Worm (Caenorhabditis elegans) whole organism, L4/young adult: ENCODE results near the gene parn-2.

Experiments used
- W03F9.2 ChIP-seq: fragments of 150-350 bp; optimal IDR thresholded peaks from 2 replicates; lab custom pipeline; 2014; ENCODE audit warnings: missing biosample characterization, missing genetic modification characterization
- dao-5 ChIP-seq: sonication (generic microtip); optimal IDR thresholded peaks from 2 replicates; lab custom pipeline; 2016; ENCODE audit warnings: missing genotype, missing genetic modification characterization, moderate library complexity, missing compliant biosample characterization
- him-1 ChIP-seq: sonication (generic microtip); optimal IDR thresholded peaks from 2 replicates; lab custom pipeline; 2016; ENCODE audit warnings: missing genotype, missing genetic modification reagents, missing genetic modification characterization, missing compliant biosample characterization

DNA sequence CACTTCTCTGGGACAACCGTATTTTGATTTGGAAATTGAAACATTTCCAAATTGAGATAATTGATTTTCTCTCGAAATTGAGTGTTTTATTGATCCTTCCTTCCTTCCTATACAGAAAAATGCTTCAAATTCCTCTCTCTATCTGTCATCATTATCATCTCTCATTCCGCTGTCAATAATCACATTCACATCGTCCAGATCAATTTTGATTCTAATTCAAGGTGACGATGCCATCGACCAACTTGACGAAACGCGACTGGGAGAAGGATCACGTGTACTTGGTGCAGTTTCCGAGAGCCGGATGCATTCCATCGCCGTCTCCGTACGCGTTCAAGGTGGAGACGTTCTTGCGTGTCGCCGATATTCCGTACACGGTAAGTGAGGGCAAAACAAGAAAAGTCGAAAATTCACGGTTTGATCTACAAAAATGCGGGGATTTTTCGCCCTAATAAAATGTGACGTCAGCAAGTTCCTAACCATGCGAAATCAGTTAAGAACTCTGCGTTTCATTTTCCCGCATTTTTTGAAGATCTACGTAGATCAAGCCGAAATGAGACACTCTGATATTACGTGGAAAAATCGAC lies 7.6 kb upstream of the parn-2 start, which contains the start of gene faxc-1:
- no peak for TF ChIP-seq W03F9.2 (tag; lab: Kevin White, UChicago)
- no peak for TF ChIP-seq him-1
- no peak for TF ChIP-seq dao-5 (tag; lab: Kevin White, UChicago)
